Worm (Caenorhabditis elegans): ENCODE results near the gene mdmh-35.

- TF ChIP-seq jun-1 (tag; optimal IDR thresholded peaks at IDR 0.05) (no peak), egl-27 (tag; optimal IDR thresholded peaks at IDR 0.05) (no peak), ceh-28 (tag; optimal IDR thresholded peaks at IDR 0.05) (no peak), aly-2 (tag; optimal IDR thresholded peaks at IDR 0.05) (no peak), nhr-237 (tag; optimal IDR thresholded peaks at IDR 0.05) (no peak), pqm-1 (tag; optimal IDR thresholded peaks at IDR 0.05) (no peak), ceh-82 (tag; optimal IDR thresholded peaks at IDR 0.05) (no peak)
Measured at ce11 chrII:7829616-7830015, 25.9 kb downstream of the mdmh-35 start.

All from whole organism, L4 larva.